5 worm cellular contexts compared by ENCODE assay signal in the genomic region with DNA sequence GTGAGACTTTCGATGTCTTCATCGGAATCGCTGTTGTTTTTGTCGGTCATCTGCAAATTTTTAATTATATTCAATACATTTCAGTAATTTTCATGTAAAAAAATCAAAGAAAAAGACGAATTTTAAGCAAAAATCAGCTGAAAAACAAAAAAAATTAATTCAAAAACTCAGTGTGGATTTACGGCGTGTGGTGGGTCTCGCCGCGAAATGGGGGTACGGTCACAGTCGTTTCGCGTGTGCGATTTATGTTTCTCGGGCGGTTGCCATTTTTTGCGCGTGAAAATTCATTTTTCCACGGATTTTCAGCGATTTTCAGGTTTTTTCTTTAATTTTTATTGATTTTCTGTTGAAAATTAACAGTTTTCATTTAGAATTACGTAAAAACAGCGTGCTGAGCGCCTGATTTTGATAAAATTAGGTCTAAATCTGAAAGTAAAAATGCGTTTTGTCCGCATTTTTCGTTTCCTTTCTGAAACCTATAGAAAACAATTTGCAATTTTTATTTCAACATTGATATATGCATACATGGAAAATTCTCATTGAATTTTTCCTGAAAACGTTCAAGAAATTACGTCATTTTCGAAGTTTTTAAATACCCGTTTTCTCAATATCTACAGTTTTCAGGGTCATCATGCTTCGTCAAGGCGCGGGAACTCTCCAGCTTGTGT.
TF ChIP-seq lines count a peak whose summit lies in the region.

A gene (minus strand): TSS at position 57 of the 668 bp plus-strand sequence.
A gene (plus strand): TSS at position 618 of the 668 bp plus-strand sequence.

TF ChIP-seq in whole organism, L1 larva, 84 proteins besides CTCF, POLR2A, EP300 and RAD21 (continued from another document and continues in another):
- TF ChIP-seq nhr-19 (GFP tag; conservative IDR thresholded peaks at IDR 0.05; lab: Robert Waterston, UW) (peak; percentile 56), mep-1 (tag; optimal IDR thresholded peaks at IDR 0.05; lab: Kevin White, UChicago) (peak; percentile 54), ceh-8 (GFP tag; optimal IDR thresholded peaks at IDR 0.05; lab: Kevin White, UChicago) (no peak), C16A3.4 (tag; optimal IDR thresholded peaks at IDR 0.05; lab: Kevin White, UChicago) (peak; percentile 67), unc-130 (tag; optimal IDR thresholded peaks at IDR 0.05; lab: Kevin White, UChicago) (peak; percentile 77), dsc-1 (tag; optimal IDR thresholded peaks at IDR 0.05; lab: Kevin White, UChicago) (peak; percentile 52), Y116A8C.19 (tag; optimal IDR thresholded peaks at IDR 0.05; lab: Kevin White, UChicago; ENCODE audit: borderline replicate concordance) (no peak), rnt-1 (tag; optimal IDR thresholded peaks at IDR 0.05; lab: Kevin White, UChicago) (no peak), elt-2 (tag; optimal IDR thresholded peaks at IDR 0.05; lab: Kevin White, UChicago) (no peak), grh-1 (GFP tag; IDR thresholded peaks at IDR 0.05; lab: Robert Waterston, UW) (no peak), aly-2 (tag; optimal IDR thresholded peaks at IDR 0.05; lab: Kevin White, UChicago) (no peak), unc-98 (GFP tag; IDR thresholded peaks at IDR 0.05; lab: Robert Waterston, UW) (no peak), egl-27 (tag; optimal IDR thresholded peaks at IDR 0.05; lab: Kevin White, UChicago) (no peak), zag-1 (tag; optimal IDR thresholded peaks at IDR 0.05; lab: Kevin White, UChicago) (no peak), swsn-7 (tag; optimal IDR thresholded peaks at IDR 0.05; lab: Kevin White, UChicago) (peak; percentile 52), nhr-85 (tag; lab: Kevin White, UChicago) (peak; percentile 63), vab-15 (tag; optimal IDR thresholded peaks at IDR 0.05; lab: Kevin White, UChicago) (no peak), hpl-2 (GFP tag; optimal IDR thresholded peaks at IDR 0.05; lab: Kevin White, UChicago) (no peak), nhr-12 (tag; optimal IDR thresholded peaks at IDR 0.05; lab: Kevin White, UChicago) (no peak), pax-3 (tag; optimal IDR thresholded peaks at IDR 0.05; lab: Kevin White, UChicago) (no peak), isw-1 (GFP tag; IDR thresholded peaks at IDR 0.05; lab: Robert Waterston, UW) (peak; percentile 72), snu-23 (GFP tag; optimal IDR thresholded peaks at IDR 0.05; lab: Kevin White, UChicago) (peak; percentile 75), hlh-4 (tag; optimal IDR thresholded peaks at IDR 0.05; lab: Kevin White, UChicago) (no peak), nhr-90 (tag; optimal IDR thresholded peaks at IDR 0.05; lab: Kevin White, UChicago; ENCODE audit: poor library complexity) (peak; percentile 34), ets-5 (GFP tag; IDR thresholded peaks at IDR 0.05; lab: Robert Waterston, UW) (no peak)

TF ChIP-seq in whole organism, L2 larva, 48 proteins besides CTCF, POLR2A, EP300 and RAD21 (continued from another document):
- TF ChIP-seq nhr-129 (tag; optimal IDR thresholded peaks at IDR 0.05; lab: Kevin White, UChicago) (peak; percentile 45), fos-1 (tag; optimal IDR thresholded peaks at IDR 0.05; lab: Kevin White, UChicago) (peak; percentile 3), mab-5 (tag; optimal IDR thresholded peaks at IDR 0.05; lab: Kevin White, UChicago) (peak; percentile 15), peb-1 (tag; optimal IDR thresholded peaks at IDR 0.05; lab: Kevin White, UChicago) (no peak), unc-55 (GFP tag; optimal IDR thresholded peaks at IDR 0.05; lab: Kevin White, UChicago) (peak; percentile 86), lin-39 (tag; optimal IDR thresholded peaks at IDR 0.05; lab: Kevin White, UChicago) (no peak), gmeb-1 (tag; optimal IDR thresholded peaks at IDR 0.05; lab: Kevin White, UChicago) (peak; percentile 73), nhr-12 (tag; optimal IDR thresholded peaks at IDR 0.05; lab: Kevin White, UChicago) (no peak), aly-2 (tag; optimal IDR thresholded peaks at IDR 0.05; lab: Kevin White, UChicago) (no peak), skn-1 (tag; optimal IDR thresholded peaks at IDR 0.05; lab: Kevin White, UChicago) (no peak)

TF ChIP-seq in whole organism, L3 larva, 47 proteins besides CTCF, POLR2A, EP300 and RAD21 (continued from another document and continues in another):
- TF ChIP-seq fos-1 (tag; optimal IDR thresholded peaks at IDR 0.05; lab: Kevin White, UChicago) = no peak
- TF ChIP-seq sea-2 (GFP tag; optimal IDR thresholded peaks at IDR 0.05; lab: Kevin White, UChicago) = no peak
- no peak for TF ChIP-seq nhr-237 (tag; optimal IDR thresholded peaks at IDR 0.05; lab: Kevin White, UChicago)
- no peak for TF ChIP-seq nhr-28 (tag; optimal IDR thresholded peaks at IDR 0.05; lab: Kevin White, UChicago)
- peak; percentile 5 for TF ChIP-seq ceh-28 (tag; optimal IDR thresholded peaks at IDR 0.05; lab: Kevin White, UChicago)
- no peak for TF ChIP-seq aly-2 (tag; optimal IDR thresholded peaks at IDR 0.05; lab: Kevin White, UChicago)
- TF ChIP-seq elt-2 (tag; optimal IDR thresholded peaks at IDR 0.05; lab: Kevin White, UChicago) = peak; percentile 7
- TF ChIP-seq R02D3.7 (tag; optimal IDR thresholded peaks at IDR 0.05; lab: Kevin White, UChicago) = peak; percentile 92
- no peak for TF ChIP-seq snpc-4 (tag; optimal IDR thresholded peaks at IDR 0.05; lab: Kevin White, UChicago)
- TF ChIP-seq ztf-11 (tag; optimal IDR thresholded peaks at IDR 0.05; lab: Kevin White, UChicago) = no peak
- no peak for TF ChIP-seq ztf-4 (tag; optimal IDR thresholded peaks at IDR 0.05; lab: Kevin White, UChicago)
- TF ChIP-seq nhr-12 (tag; optimal IDR thresholded peaks at IDR 0.05; lab: Kevin White, UChicago) = no peak
- no peak for TF ChIP-seq hmg-11 (tag; optimal IDR thresholded peaks at IDR 0.05; lab: Kevin White, UChicago)
- no peak for TF ChIP-seq elt-3 (tag; optimal IDR thresholded peaks at IDR 0.05; lab: Kevin White, UChicago)
- no peak for TF ChIP-seq skn-1 (tag; optimal IDR thresholded peaks at IDR 0.05; lab: Kevin White, UChicago)
- no peak for TF ChIP-seq tbx-2 (tag; optimal IDR thresholded peaks at IDR 0.05; lab: Kevin White, UChicago)
- TF ChIP-seq egl-27 (tag; optimal IDR thresholded peaks at IDR 0.05; lab: Kevin White, UChicago) = no peak
- TF ChIP-seq ceh-16 (tag; optimal IDR thresholded peaks at IDR 0.05; lab: Kevin White, UChicago) = no peak
- TF ChIP-seq nhr-76 (tag; optimal IDR thresholded peaks at IDR 0.05; lab: Kevin White, UChicago) = no peak
- TF ChIP-seq ceh-82 (tag; optimal IDR thresholded peaks at IDR 0.05; lab: Kevin White, UChicago) = no peak
- no peak for TF ChIP-seq unc-62 (GFP tag; optimal IDR thresholded peaks at IDR 0.05; lab: Kevin White, UChicago)
- peak; percentile 28 for TF ChIP-seq nhr-43 (tag; optimal IDR thresholded peaks at IDR 0.05; lab: Kevin White, UChicago; ENCODE audit: poor library complexity, severe bottlenecking)
- no peak for TF ChIP-seq mml-1 (tag; optimal IDR thresholded peaks at IDR 0.05; lab: Kevin White, UChicago)
- TF ChIP-seq mdl-1 (tag; optimal IDR thresholded peaks at IDR 0.05; lab: Kevin White, UChicago) = no peak
- TF ChIP-seq pha-4 (tag; optimal IDR thresholded peaks at IDR 0.05; lab: Kevin White, UChicago) = no peak
- no peak for TF ChIP-seq elt-1 (tag; optimal IDR thresholded peaks at IDR 0.05; lab: Kevin White, UChicago)
- no peak for TF ChIP-seq ZK546.5 (tag; optimal IDR thresholded peaks at IDR 0.05; lab: Kevin White, UChicago)
- TF ChIP-seq fkh-10 (GFP tag; optimal IDR thresholded peaks at IDR 0.05; lab: Kevin White, UChicago) = no peak
- TF ChIP-seq zag-1 (tag; optimal IDR thresholded peaks at IDR 0.05; lab: Kevin White, UChicago) = no peak
- no peak for TF ChIP-seq daf-12 (tag; optimal IDR thresholded peaks at IDR 0.05; lab: Kevin White, UChicago)
- TF ChIP-seq lin-15B (tag; optimal IDR thresholded peaks at IDR 0.05; lab: Kevin White, UChicago) = peak; percentile 77
- no peak for TF ChIP-seq eor-1 (tag; optimal IDR thresholded peaks at IDR 0.05; lab: Kevin White, UChicago)
- TF ChIP-seq nhr-23 (tag; optimal IDR thresholded peaks at IDR 0.05; lab: Kevin White, UChicago) = peak; percentile 50

TF ChIP-seq in whole organism, L4 larva, 104 proteins besides CTCF, POLR2A, EP300 and RAD21 (continued from another document and continues in another):
- TF ChIP-seq unc-62 (GFP tag; optimal IDR thresholded peaks at IDR 0.05 in 1 of 2; lab: Kevin White, UChicago) (no peak), unc-62 (tag; optimal IDR thresholded peaks at IDR 0.05; lab: Kevin White, UChicago) (no peak), arid-1 (GFP tag; conservative IDR thresholded peaks at IDR 0.05; lab: Robert Waterston, UW) (0 out of 2 replicates have a peak, but pooled peaks have one; percentile 20), ceh-82 (tag; optimal IDR thresholded peaks at IDR 0.05; lab: Kevin White, UChicago) (no peak), F49E8.2 (tag; optimal IDR thresholded peaks at IDR 0.05; lab: Kevin White, UChicago; ENCODE audit: borderline replicate concordance) (no peak), Y48G9A.11 (GFP tag; IDR thresholded peaks at IDR 0.05; lab: Robert Waterston, UW) (no peak), nhr-10 (tag; optimal IDR thresholded peaks at IDR 0.05; lab: Kevin White, UChicago) (no peak), pha-4 (GFP tag; IDR thresholded peaks at IDR 0.05; lab: Robert Waterston, UW) (no peak), pha-4 (tag; optimal IDR thresholded peaks at IDR 0.05; lab: Kevin White, UChicago) (no peak), pqm-1 (tag; optimal IDR thresholded peaks at IDR 0.05; lab: Kevin White, UChicago) (no peak), F26F4.8 (GFP tag; conservative IDR thresholded peaks at IDR 0.05; lab: Robert Waterston, UW) (no peak), fos-1 (tag; optimal IDR thresholded peaks at IDR 0.05; lab: Kevin White, UChicago) (no peak), nhr-42 (GFP tag; IDR thresholded peaks at IDR 0.05; lab: Robert Waterston, UW) (no peak), unc-39 (tag; optimal IDR thresholded peaks at IDR 0.05; lab: Kevin White, UChicago) (no peak), lim-7 (GFP tag; IDR thresholded peaks at IDR 0.05; lab: Robert Waterston, UW) (no peak), ztf-11 (tag; optimal IDR thresholded peaks at IDR 0.05; lab: Kevin White, UChicago) (no peak), ZK546.5 (tag; optimal IDR thresholded peaks at IDR 0.05; lab: Kevin White, UChicago) (no peak), dmd-8 (GFP tag; IDR thresholded peaks at IDR 0.05; lab: Robert Waterston, UW) (no peak), mes-2 (tag; optimal IDR thresholded peaks at IDR 0.05; lab: Kevin White, UChicago; ENCODE audit: poor library complexity, severe bottlenecking) (peak; percentile 75), dmd-6 (GFP tag; IDR thresholded peaks at IDR 0.05; lab: Robert Waterston, UW) (0 out of 2 replicates have a peak, but pooled peaks have one; percentile 16), hlh-30 (tag; optimal IDR thresholded peaks at IDR 0.05; lab: Kevin White, UChicago; ENCODE audit: insufficient read depth) (no peak), php-3 (GFP tag; IDR thresholded peaks at IDR 0.05; lab: Robert Waterston, UW) (no peak), nhr-76 (tag; optimal IDR thresholded peaks at IDR 0.05; lab: Kevin White, UChicago) (no peak), zip-2 (tag; optimal IDR thresholded peaks at IDR 0.05; lab: Kevin White, UChicago) (no peak), daf-19 (GFP tag; conservative IDR thresholded peaks at IDR 0.05; lab: Robert Waterston, UW) (no peak), gei-8 (GFP tag; optimal IDR thresholded peaks at IDR 0.05; lab: Kevin White, UChicago) (no peak), lin-38 (GFP tag; IDR thresholded peaks at IDR 0.05; lab: Robert Waterston, UW) (peak; percentile 70), madf-5 (GFP tag; IDR thresholded peaks at IDR 0.05; lab: Robert Waterston, UW) (no peak), ama-1 (optimal IDR thresholded peaks at IDR 0.05; lab: Kevin White, UChicago) (peak; percentile 5), mxl-2 (GFP tag; conservative IDR thresholded peaks at IDR 0.05; lab: Robert Waterston, UW) (no peak), F37D6.2 (tag; optimal IDR thresholded peaks at IDR 0.05; lab: Kevin White, UChicago) (no peak), hlh-11 (tag; optimal IDR thresholded peaks at IDR 0.05; lab: Kevin White, UChicago) (peak; percentile 42), Y5F2A.4 (GFP tag; optimal IDR thresholded peaks at IDR 0.05; lab: Kevin White, UChicago) (no peak)

TF ChIP-seq in whole organism, young adult, 124 proteins besides CTCF, POLR2A, EP300 and RAD21 (continued from another document and continues in another):
- TF ChIP-seq dox-1 (GFP tag; IDR thresholded peaks at IDR 0.05; lab: Robert Waterston, UW) = peak; percentile 62
- peak; percentile 46 for TF ChIP-seq ztf-18 (tag; optimal IDR thresholded peaks at IDR 0.05; lab: Kevin White, UChicago)
- TF ChIP-seq T26A5.8 (tag; optimal IDR thresholded peaks at IDR 0.05; lab: Kevin White, UChicago) = no peak
- TF ChIP-seq F39B2.1 (GFP tag; IDR thresholded peaks at IDR 0.05; lab: Robert Waterston, UW) = no peak
- TF ChIP-seq ets-4 (GFP tag; optimal IDR thresholded peaks at IDR 0.05; lab: Kevin White, UChicago) = no peak
- no peak for TF ChIP-seq Y53G8AR.9 (GFP tag; conservative IDR thresholded peaks at IDR 0.05; lab: Robert Waterston, UW)
- no peak for TF ChIP-seq die-1 (tag; optimal IDR thresholded peaks at IDR 0.05; lab: Kevin White, UChicago)
- 0 out of 2 replicates have a peak, but pooled peaks have one; percentile 42 for TF ChIP-seq hsf-1 (GFP tag; IDR thresholded peaks at IDR 0.05; lab: Robert Waterston, UW)
- peak; percentile 58 for TF ChIP-seq attf-5 (GFP tag; optimal IDR thresholded peaks at IDR 0.05; lab: Kevin White, UChicago)
- TF ChIP-seq hmg-1.2 (GFP tag; IDR thresholded peaks at IDR 0.05; lab: Robert Waterston, UW) = peak; percentile 56; the same call in 1 of the 2 replicates
- no peak for TF ChIP-seq T07F8.4 (tag; optimal IDR thresholded peaks at IDR 0.05; lab: Kevin White, UChicago)
- no peak for TF ChIP-seq akir-1 (GFP tag; optimal IDR thresholded peaks at IDR 0.05; lab: Kevin White, UChicago)
- TF ChIP-seq ztf-25 (GFP tag; IDR thresholded peaks at IDR 0.05; lab: Robert Waterston, UW) = no peak
- no peak for TF ChIP-seq sptf-2 (GFP tag; optimal IDR thresholded peaks at IDR 0.05; lab: Kevin White, UChicago)
- TF ChIP-seq K11D2.4 (GFP tag; IDR thresholded peaks at IDR 0.05; lab: Robert Waterston, UW) = no peak
- TF ChIP-seq F23B12.7 (tag; optimal IDR thresholded peaks at IDR 0.05; lab: Kevin White, UChicago; ENCODE audit: insufficient read depth) = no peak
- TF ChIP-seq him-1 (tag; optimal IDR thresholded peaks at IDR 0.05; lab: Kevin White, UChicago) = no peak
- TF ChIP-seq ceh-58 (GFP tag; IDR thresholded peaks at IDR 0.05; lab: Robert Waterston, UW) = no peak
- no peak for TF ChIP-seq F22D6.2 (tag; optimal IDR thresholded peaks at IDR 0.05; lab: Kevin White, UChicago)
- TF ChIP-seq lin-35 (GFP tag; optimal IDR thresholded peaks at IDR 0.05; lab: Kevin White, UChicago) = peak in 1 of 3 experiments; percentile 71
- TF ChIP-seq aptf-3 (GFP tag; IDR thresholded peaks at IDR 0.05; lab: Robert Waterston, UW) = no peak
- peak; percentile 38 for TF ChIP-seq xnd-1 (tag; optimal IDR thresholded peaks at IDR 0.05; lab: Kevin White, UChicago)
- TF ChIP-seq Y53F4B.3 (GFP tag; IDR thresholded peaks at IDR 0.05; lab: Robert Waterston, UW) = no peak
- no peak for TF ChIP-seq nfya-1 (tag; optimal IDR thresholded peaks at IDR 0.05; lab: Kevin White, UChicago; ENCODE audit: borderline replicate concordance, insufficient read depth)
- TF ChIP-seq madf-8 (GFP tag; conservative IDR thresholded peaks at IDR 0.05; lab: Robert Waterston, UW) = no peak
- TF ChIP-seq zfh-2 (GFP tag; conservative IDR thresholded peaks at IDR 0.05; lab: Robert Waterston, UW) = no peak
- TF ChIP-seq cebp-1 (GFP tag; IDR thresholded peaks at IDR 0.05; lab: Robert Waterston, UW) = no peak
- peak; percentile 60 for TF ChIP-seq cebp-1 (tag; optimal IDR thresholded peaks at IDR 0.05; lab: Kevin White, UChicago)
- no peak for TF ChIP-seq ceh-100 (GFP tag; IDR thresholded peaks at IDR 0.05; lab: Robert Waterston, UW)
- no peak for TF ChIP-seq ekl-4 (GFP tag; IDR thresholded peaks at IDR 0.05; lab: Robert Waterston, UW)
- no peak for TF ChIP-seq attf-6 (GFP tag; IDR thresholded peaks at IDR 0.05; lab: Robert Waterston, UW)
- no peak for TF ChIP-seq hlh-26 (GFP tag; conservative IDR thresholded peaks at IDR 0.05; lab: Robert Waterston, UW)
- no peak for TF ChIP-seq ccch-3 (GFP tag; optimal IDR thresholded peaks at IDR 0.05; lab: Kevin White, UChicago)
- no peak for TF ChIP-seq zim-3 (tag; optimal IDR thresholded peaks at IDR 0.05; lab: Kevin White, UChicago)
- no peak for TF ChIP-seq bed-1 (GFP tag; IDR thresholded peaks at IDR 0.05; lab: Robert Waterston, UW)
- TF ChIP-seq lsy-27 (tag; optimal IDR thresholded peaks at IDR 0.05; lab: Kevin White, UChicago; ENCODE audit: borderline replicate concordance, insufficient read depth) = no peak
- TF ChIP-seq egrh-3 (GFP tag; IDR thresholded peaks at IDR 0.05; lab: Robert Waterston, UW) = no peak
- peak; percentile 74 for TF ChIP-seq madf-6 (GFP tag; IDR thresholded peaks at IDR 0.05; lab: Robert Waterston, UW)
- TF ChIP-seq F57C9.4 (tag; optimal IDR thresholded peaks at IDR 0.05; lab: Kevin White, UChicago) = no peak
